Worm (Caenorhabditis elegans) whole organism, L3 larva: ENCODE data around the gene F25G6.1.

Source experiments
- aly-2 ChIP-seq: fragments of 150-350 bp; optimal IDR thresholded peaks from 2 replicates; lab custom pipeline; 2014; ENCODE audit warnings: missing biosample characterization, missing genetic modification characterization
- ceh-16 ChIP-seq: sonication (generic microtip); optimal IDR thresholded peaks from 2 replicates; lab custom pipeline; 2017; ENCODE audit warnings: missing biosample characterization, missing genetic modification characterization
- ceh-28 ChIP-seq: fragments of 150-350 bp; optimal IDR thresholded peaks from 2 replicates; lab custom pipeline; 2014; ENCODE audit warnings: missing biosample characterization, missing genetic modification reagents, missing genetic modification characterization
- ceh-82 ChIP-seq: fragments of 150-350 bp; optimal IDR thresholded peaks from 2 replicates; lab custom pipeline; 2014; ENCODE audit warnings: missing biosample characterization, missing genetic modification characterization
- ceh-9 ChIP-seq: sonication (generic microtip); optimal IDR thresholded peaks from 2 replicates; lab custom pipeline; 2018; ENCODE audit warnings: missing biosample characterization, missing genetic modification characterization
- daf-12 ChIP-seq: fragments of 150-350 bp; optimal IDR thresholded peaks from 2 replicates; lab custom pipeline; 2014; ENCODE audit warnings: missing biosample characterization, missing genetic modification reagents, missing genetic modification characterization
- elt-1 ChIP-seq: fragments of 150-350 bp; optimal IDR thresholded peaks from 2 replicates; lab custom pipeline; 2014; ENCODE audit warnings: missing biosample characterization, missing genetic modification characterization
- elt-2 ChIP-seq: sonication (generic microtip); optimal IDR thresholded peaks from 2 replicates; lab custom pipeline; 2016; ENCODE audit warnings: missing genetic modification reagents, mild to moderate bottlenecking, missing genetic modification characterization, missing compliant biosample characterization
- elt-3 ChIP-seq, 3 experiments: fragments of 150-350 bp in 1 of 3; sonication (generic microtip) in 2 of 3; optimal IDR thresholded peaks; 2 replicates in 2 of 3; 4 replicates in 1 of 3; lab custom pipeline; 2014 to 2017; ENCODE audit warnings: missing biosample characterization in 3 of 3, missing genetic modification characterization in 3 of 3
- eor-1 ChIP-seq, 2 experiments: fragments of 150-350 bp; optimal IDR thresholded peaks; 2 replicates each; lab custom pipeline; 2014 to 2018; ENCODE audit warnings: missing biosample characterization in 2 of 2, missing genetic modification characterization in 2 of 2
- fkh-10 ChIP-seq: sonication (generic microtip); optimal IDR thresholded peaks from 2 replicates; lab custom pipeline; 2017; ENCODE audit warnings: missing biosample characterization, missing genetic modification reagents, missing genetic modification characterization
- fkh-2 ChIP-seq: fragments of 150-350 bp; optimal IDR thresholded peaks from 2 replicates; lab custom pipeline; 2014; ENCODE audit warnings: missing biosample characterization, missing genetic modification reagents, missing genetic modification characterization
- fos-1 ChIP-seq: fragments of 150-350 bp; optimal IDR thresholded peaks from 2 replicates; lab custom pipeline; 2014; ENCODE audit warnings: missing biosample characterization, missing genetic modification characterization
- hmg-11 ChIP-seq: sonication (generic microtip); optimal IDR thresholded peaks from 2 replicates; lab custom pipeline; 2016; ENCODE audit warnings: missing genetic modification characterization, missing compliant biosample characterization
- jun-1 ChIP-seq: fragments of 150-350 bp; optimal IDR thresholded peaks from 2 replicates; lab custom pipeline; 2014; ENCODE audit warnings: missing biosample characterization, missing genetic modification reagents, missing genetic modification characterization
- lin-15B ChIP-seq: fragments of 150-350 bp; optimal IDR thresholded peaks from 2 replicates; lab custom pipeline; 2014; ENCODE audit warnings: missing biosample characterization, missing genetic modification characterization
- lin-39 ChIP-seq: fragments of 150-350 bp; optimal IDR thresholded peaks from 2 replicates; lab custom pipeline; 2018; ENCODE audit warnings: missing biosample characterization, missing genetic modification reagents, missing genetic modification characterization
- mdl-1 ChIP-seq: fragments of 150-350 bp; optimal IDR thresholded peaks from 2 replicates; lab custom pipeline; 2014; ENCODE audit warnings: missing biosample characterization, missing genetic modification characterization
- nfya-1 ChIP-seq: sonication (generic microtip); optimal IDR thresholded peaks from 2 replicates; lab custom pipeline; 2017; ENCODE audit warnings: missing genetic modification characterization, mild to moderate bottlenecking, missing compliant biosample characterization, antibody characterized with exemption, moderate library complexity; ENCODE audit not compliant: insufficient read depth
- nhr-11 ChIP-seq: fragments of 150-350 bp; optimal IDR thresholded peaks from 2 replicates; lab custom pipeline; 2014; ENCODE audit warnings: missing biosample characterization, missing genetic modification characterization
- nhr-12 ChIP-seq: fragments of 150-350 bp; optimal IDR thresholded peaks from 2 replicates; lab custom pipeline; 2014; ENCODE audit warnings: missing biosample characterization, missing genetic modification characterization
- nhr-23 ChIP-seq: fragments of 150-350 bp; optimal IDR thresholded peaks from 2 replicates; lab custom pipeline; 2014; ENCODE audit warnings: missing biosample characterization, missing genetic modification reagents, missing genetic modification characterization
- nhr-237 ChIP-seq: fragments of 150-350 bp; optimal IDR thresholded peaks from 2 replicates; lab custom pipeline; 2014; ENCODE audit warnings: missing biosample characterization, missing genetic modification characterization
- nhr-25 ChIP-seq: sonication (generic microtip); optimal IDR thresholded peaks from 2 replicates; lab custom pipeline; 2017; ENCODE audit warnings: missing biosample characterization, missing genetic modification characterization
- nhr-43 ChIP-seq: sonication (generic microtip); optimal IDR thresholded peaks from 2 replicates; lab custom pipeline; 2016; ENCODE audit warnings: mild to moderate bottlenecking, missing genetic modification characterization, missing compliant biosample characterization; ENCODE audit not compliant: poor library complexity, severe bottlenecking
- nhr-77 ChIP-seq: fragments of 150-350 bp; optimal IDR thresholded peaks from 2 replicates; lab custom pipeline; 2014; ENCODE audit warnings: missing biosample characterization, missing genetic modification characterization
- sea-2 ChIP-seq: fragments of 150-350 bp; sonication (generic microtip); optimal IDR thresholded peaks from 4 replicates; lab custom pipeline; 2014; ENCODE audit warnings: missing biosample characterization, missing genetic modification reagents, missing genetic modification characterization
- snpc-4 ChIP-seq: fragments of 150-350 bp; optimal IDR thresholded peaks from 2 replicates; lab custom pipeline; 2014; ENCODE audit warnings: missing biosample characterization, missing genetic modification characterization
- tbx-2 ChIP-seq: sonication (generic microtip); optimal IDR thresholded peaks from 2 replicates; lab custom pipeline; 2016; ENCODE audit warnings: mild to moderate bottlenecking, missing genetic modification characterization, missing compliant biosample characterization
- zag-1 ChIP-seq: fragments of 150-350 bp; optimal IDR thresholded peaks from 2 replicates; lab custom pipeline; 2014; ENCODE audit warnings: missing biosample characterization, missing genetic modification characterization
- ztf-11 ChIP-seq: fragments of 150-350 bp; optimal IDR thresholded peaks from 2 replicates; lab custom pipeline; 2014; ENCODE audit warnings: missing biosample characterization, missing genetic modification characterization
- ztf-4 ChIP-seq: fragments of 150-350 bp; optimal IDR thresholded peaks from 2 replicates; lab custom pipeline; 2014; ENCODE audit warnings: missing biosample characterization, missing genetic modification characterization

Gene F25G6.1

DNA sequence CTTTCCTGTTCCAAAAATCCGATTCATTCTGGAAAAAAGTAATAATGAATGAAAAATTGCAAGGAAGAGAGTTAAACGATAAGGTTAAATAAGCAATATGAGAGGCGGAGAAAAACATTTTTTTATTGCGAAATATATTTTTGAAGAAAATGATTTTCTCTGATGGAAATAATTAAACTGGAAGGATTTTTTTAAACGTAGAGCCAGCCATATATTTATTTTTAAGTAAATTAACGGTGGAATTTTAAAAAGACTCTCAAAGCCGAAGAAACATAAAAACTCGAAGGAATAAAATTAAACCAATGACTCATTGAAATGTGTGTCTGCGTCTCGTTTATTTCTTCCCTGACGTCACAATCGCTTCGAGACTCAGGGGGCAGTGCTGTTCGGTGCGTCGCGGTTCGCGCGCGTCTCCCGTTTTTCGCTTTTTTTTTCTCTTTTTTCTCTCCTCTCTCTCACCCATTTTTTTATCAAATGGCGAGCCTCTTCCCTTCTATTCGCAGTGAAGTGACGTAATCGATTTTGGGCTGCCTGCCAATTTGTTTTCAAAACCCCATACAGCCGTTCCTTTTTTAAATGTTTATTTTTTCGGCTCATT lies 31.3 kb downstream of the F25G6.1 start, which contains the start of gene vps-60 (continued):
- TF ChIP-seq nfya-1 (tag; lab: Kevin White, UChicago), result peak; percentile 95
- no peak for TF ChIP-seq eor-1 (tag; optimal IDR thresholded peaks at IDR 0.05; lab: Kevin White, UChicago)
- TF ChIP-seq jun-1 (tag; lab: Kevin White, UChicago), result peak; percentile 95
- peak; percentile 81 for TF ChIP-seq snpc-4 (tag; lab: Kevin White, UChicago)
- peak; percentile 43 for TF ChIP-seq elt-1 (tag; lab: Kevin White, UChicago)
- TF ChIP-seq elt-3 (tag; optimal IDR thresholded peaks at IDR 0.05; lab: Kevin White, UChicago), result peak in 1 of 3 experiments; percentile 80
- peak; percentile 88 for TF ChIP-seq elt-2
- peak; percentile 38 for TF ChIP-seq mdl-1 (tag; lab: Kevin White, UChicago)
- TF ChIP-seq nhr-12 (tag; lab: Kevin White, UChicago), result no peak

DNA sequence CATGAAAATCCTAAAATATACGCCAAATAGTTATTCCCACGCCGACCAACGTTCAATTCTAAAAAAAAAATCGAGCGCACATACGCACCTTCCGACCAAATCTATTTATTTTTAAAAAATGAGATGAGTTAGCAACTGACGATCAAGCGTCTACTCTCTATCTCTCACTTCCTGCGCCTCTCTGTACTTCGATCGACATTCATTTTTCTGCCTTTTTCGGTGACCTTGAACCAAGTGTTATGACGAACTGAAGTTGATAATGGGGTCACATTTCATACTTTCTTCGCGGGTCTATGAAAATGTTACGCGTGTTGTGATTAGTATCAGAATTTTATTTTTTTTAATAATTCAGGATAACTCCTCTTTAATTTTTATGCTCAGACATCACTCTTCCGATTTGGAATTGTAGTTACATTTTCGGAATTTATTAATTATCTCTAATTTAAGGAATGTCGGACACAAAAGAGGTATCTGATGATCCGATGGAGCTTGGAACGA lies 32.5 kb downstream of the F25G6.1 start, which contains the start of gene smk-1:
Gene smk-1 (plus strand): TSS at position 448 of the 498 bp plus-strand sequence.
- peak; percentile 67 for TF ChIP-seq nhr-23
- TF ChIP-seq nhr-25 (tag; lab: Kevin White, UChicago), result peak; percentile 89
- TF ChIP-seq sea-2 (GFP tag; lab: Kevin White, UChicago), result no peak

ce11 chrV:8608483-8608882 lies 33.6 kb downstream of the F25G6.1 start:
- no peak for TF ChIP-seq jun-1 (tag; lab: Kevin White, UChicago)
- no peak for TF ChIP-seq ceh-16 (tag; lab: Kevin White, UChicago)
- TF ChIP-seq fkh-10, result no peak
- no peak for TF ChIP-seq hmg-11 (tag; lab: Kevin White, UChicago)
- no peak for TF ChIP-seq nhr-77 (tag; lab: Kevin White, UChicago)
- no peak for TF ChIP-seq fkh-2 (tag; lab: Kevin White, UChicago)
- no peak for TF ChIP-seq nhr-11 (tag; lab: Kevin White, UChicago)
- TF ChIP-seq ztf-11 (tag; lab: Kevin White, UChicago), result no peak
- TF ChIP-seq tbx-2, result no peak
- no peak for TF ChIP-seq ztf-4 (tag; lab: Kevin White, UChicago)
- TF ChIP-seq nfya-1 (tag; lab: Kevin White, UChicago), result no peak
- TF ChIP-seq ceh-82 (tag; lab: Kevin White, UChicago), result no peak
- TF ChIP-seq nhr-25 (tag; lab: Kevin White, UChicago), result no peak
- TF ChIP-seq nhr-237 (tag; lab: Kevin White, UChicago), result no peak
- no peak for TF ChIP-seq daf-12 (tag; lab: Kevin White, UChicago)
- TF ChIP-seq zag-1 (tag; lab: Kevin White, UChicago), result no peak
- no peak for TF ChIP-seq fos-1
- TF ChIP-seq ceh-28 (tag; lab: Kevin White, UChicago), result no peak
- TF ChIP-seq aly-2 (tag; lab: Kevin White, UChicago), result no peak

DNA sequence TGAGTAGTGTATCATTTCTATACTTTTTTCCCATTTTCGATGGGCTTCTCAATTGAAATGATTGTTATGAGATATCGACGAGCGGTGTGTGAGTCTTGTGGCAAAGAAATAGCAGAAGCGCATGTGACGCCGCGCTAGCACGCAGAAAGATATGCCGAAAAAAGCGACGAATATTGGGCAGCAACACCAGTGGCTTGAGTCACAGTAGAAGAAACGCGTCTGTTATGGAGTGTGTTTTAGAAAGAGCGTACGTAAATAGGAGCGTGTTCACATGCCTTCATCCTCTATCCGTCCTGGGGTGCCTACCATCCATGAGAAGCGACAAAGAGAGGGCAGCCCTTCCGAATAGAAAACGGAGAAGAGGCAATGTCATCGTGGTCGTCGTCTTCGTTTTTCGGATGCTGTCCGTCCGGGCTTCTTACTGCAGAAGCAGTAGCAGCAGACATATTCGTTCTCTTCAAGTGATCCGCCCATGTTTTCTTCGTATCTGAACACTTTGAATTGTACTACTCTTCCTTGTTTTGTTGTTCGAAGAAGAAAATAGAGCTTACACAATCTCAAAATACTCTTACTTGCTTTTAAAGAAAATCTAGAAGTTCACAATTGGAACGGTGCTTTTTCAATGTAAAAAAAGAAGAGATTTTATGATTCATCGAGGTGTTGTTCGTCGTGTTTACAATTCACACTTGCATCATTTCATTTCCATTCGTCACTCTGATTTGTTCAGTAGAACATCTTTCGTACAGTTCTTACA lies 35.1 kb downstream of the F25G6.1 start:
- TF ChIP-seq nhr-43 (tag; lab: Kevin White, UChicago) (peak; percentile 42), nfya-1 (tag; lab: Kevin White, UChicago) (peak; percentile 28), elt-1 (tag; lab: Kevin White, UChicago) (no peak), lin-15B (tag; lab: Kevin White, UChicago) (no peak), ceh-9 (tag; lab: Kevin White, UChicago) (no peak), lin-39 (tag; lab: Kevin White, UChicago) (peak; percentile 65), hmg-11 (tag; lab: Kevin White, UChicago) (peak; percentile 60), mdl-1 (tag; lab: Kevin White, UChicago) (peak; percentile 3), snpc-4 (tag; lab: Kevin White, UChicago) (peak; percentile 31)
